Worm (Caenorhabditis elegans) whole organism, L4 larva: Measurements from ENCODE around the gene Y5F2A.4.

Experiments
- F10B5.3 ChIP-seq: sonication (generic microtip); optimal IDR thresholded peaks from 2 replicates; lab custom pipeline; 2016; ENCODE audit warnings: mild to moderate bottlenecking, missing genetic modification characterization, missing compliant biosample characterization
- F44E2.7 ChIP-seq: fragments of 200-800 bp; sonication (Bioruptor generic); IDR thresholded peaks from 2 replicates; pipeline ENCODE4 v2.1.2; 2022; ENCODE audit warnings: missing genetic modification characterization, missing compliant biosample characterization
- F49E8.2 ChIP-seq: sonication (generic microtip); optimal IDR thresholded peaks from 2 replicates; lab custom pipeline; 2016; ENCODE audit warnings: missing compliant biosample characterization, mild to moderate bottlenecking, missing genetic modification characterization, borderline replicate concordance
- R02D3.7 ChIP-seq: fragments of 150-350 bp; sonication (generic microtip); optimal IDR thresholded peaks from 3 replicates; lab custom pipeline; 2014; ENCODE audit warnings: missing biosample characterization, missing genetic modification characterization
- T20F7.1 ChIP-seq: fragments of 200-800 bp; sonication (Bioruptor generic); optimal IDR thresholded peaks from 2 replicates; lab custom pipeline; 2018; ENCODE audit warnings: mild to moderate bottlenecking, missing genetic modification characterization, missing compliant biosample characterization
- T26A8.4 ChIP-seq: fragments of 200-800 bp; sonication (Bioruptor generic); IDR thresholded peaks from 2 replicates; pipeline ENCODE4 v1.3.6; 2022; ENCODE audit warnings: missing genetic modification characterization, missing compliant biosample characterization
- ZK337.2 ChIP-seq: fragments of 200-800 bp; sonication (Bioruptor generic); IDR thresholded peaks from 2 replicates; pipeline ENCODE4 v1.3.6; 2022; ENCODE audit warnings: missing genetic modification reagents, missing genetic modification characterization, missing compliant biosample characterization
- aha-1 ChIP-seq: fragments of 150-350 bp; peaks from one replicate; lab custom pipeline; 2014; ENCODE audit warnings: missing biosample characterization, missing genetic modification characterization
- arid-1 ChIP-seq: fragments of 200-800 bp; sonication (Bioruptor generic); conservative IDR thresholded peaks from 2 replicates; pipeline ENCODE4 v1.3.6; 2022; ENCODE audit warnings: missing genetic modification reagents, missing genetic modification characterization, missing compliant biosample characterization
- ceh-28 ChIP-seq: fragments of 150-350 bp; optimal IDR thresholded peaks from 2 replicates; lab custom pipeline; 2014; ENCODE audit warnings: missing biosample characterization, missing genetic modification reagents, missing genetic modification characterization
- ces-1 ChIP-seq: fragments of 150-350 bp; sonication (generic microtip); optimal IDR thresholded peaks from 4 replicates; lab custom pipeline; 2014; ENCODE audit warnings: missing biosample characterization, missing genetic modification reagents, missing genetic modification characterization
- cey-2 ChIP-seq: sonication (generic microtip); optimal IDR thresholded peaks from 3 replicates; lab custom pipeline; 2017; ENCODE audit warnings: missing genetic modification characterization, mild to moderate bottlenecking, missing compliant biosample characterization, antibody characterized with exemption, borderline replicate concordance; ENCODE audit not compliant: insufficient read depth
- daf-16 ChIP-seq, 3 experiments: sonication (generic microtip); optimal IDR thresholded peaks; 2 replicates each; lab custom pipeline; 2016 to 2017; ENCODE audit warnings: missing genetic modification characterization in 3 of 3, missing genetic modification reagents in 3 of 3, mild to moderate bottlenecking in 2 of 3, missing compliant biosample characterization in 2 of 3, missing biosample characterization in 1 of 3, moderate library complexity in 1 of 3
- daf-19 ChIP-seq: fragments of 200-800 bp; sonication (Bioruptor generic); conservative IDR thresholded peaks from 2 replicates; pipeline ENCODE4 v1.3.6; 2022; ENCODE audit warnings: missing genetic modification characterization, missing compliant biosample characterization
- dmd-9 ChIP-seq: fragments of 200-800 bp; sonication (Bioruptor generic); IDR thresholded peaks from 2 replicates; pipeline ENCODE4 v1.3.6; 2022; ENCODE audit warnings: missing genetic modification reagents, missing genetic modification characterization, missing compliant biosample characterization
- duxl-1 ChIP-seq: sonication (generic microtip); optimal IDR thresholded peaks from 2 replicates; lab custom pipeline; 2016; ENCODE audit warnings: mild to moderate bottlenecking, missing genetic modification characterization, moderate library complexity, missing compliant biosample characterization; ENCODE audit not compliant: poor library complexity
- dve-1 ChIP-seq: sonication (generic microtip); optimal IDR thresholded peaks from 2 replicates; lab custom pipeline; 2017; ENCODE audit warnings: antibody characterized with exemption, mild to moderate bottlenecking, missing genetic modification characterization, missing compliant biosample characterization; ENCODE audit not compliant: insufficient read depth
- egl-43 ChIP-seq: fragments of 200-800 bp; sonication (Bioruptor generic); IDR thresholded peaks from 2 replicates; pipeline ENCODE4 v1.3.6; 2022; ENCODE audit warnings: missing genetic modification reagents, missing genetic modification characterization, missing compliant biosample characterization
- gei-8 ChIP-seq: fragments of 200-800 bp; sonication (Bioruptor generic); optimal IDR thresholded peaks from 2 replicates; lab custom pipeline; 2018; ENCODE audit warnings: mild to moderate bottlenecking, missing genetic modification characterization, missing compliant biosample characterization
- lin-13 ChIP-seq: fragments of 150-350 bp; optimal IDR thresholded peaks from 2 replicates; lab custom pipeline; 2014; ENCODE audit warnings: missing biosample characterization, missing genetic modification reagents, missing genetic modification characterization
- lin-15B ChIP-seq: fragments of 150-350 bp; sonication (generic microtip); optimal IDR thresholded peaks from 3 replicates; lab custom pipeline; 2014; ENCODE audit warnings: missing biosample characterization, missing genetic modification characterization
- lin-29 ChIP-seq: fragments of 200-800 bp; sonication (Bioruptor generic); IDR thresholded peaks from 2 replicates; pipeline ENCODE4 v1.3.6; 2022; ENCODE audit warnings: missing genetic modification reagents, missing genetic modification characterization, missing compliant biosample characterization
- lin-39 ChIP-seq: fragments of 150-350 bp; optimal IDR thresholded peaks from 2 replicates; lab custom pipeline; 2014; ENCODE audit warnings: missing biosample characterization, missing genetic modification reagents, missing genetic modification characterization
- lir-3 ChIP-seq: sonication (generic microtip); optimal IDR thresholded peaks from 2 replicates; lab custom pipeline; 2016; ENCODE audit warnings: mild to moderate bottlenecking, missing genetic modification characterization, missing compliant biosample characterization
- lsy-2 ChIP-seq, 2 experiments: fragments of 150-350 bp in 1 of 2; sonication (generic microtip) in 1 of 2; optimal IDR thresholded peaks; 2 replicates each; lab custom pipeline; 2014 to 2017; ENCODE audit warnings: missing biosample characterization in 2 of 2, missing genetic modification characterization in 2 of 2
- madf-5 ChIP-seq, 2 experiments: fragments of 200-800 bp; sonication (Bioruptor generic); IDR thresholded peaks; 2 replicates each; pipeline ENCODE4 v1.3.6; 2022; ENCODE audit warnings: missing compliant biosample characterization in 2 of 2, missing genetic modification characterization in 2 of 2
- mdl-1 ChIP-seq, 2 experiments: fragments of 150-350 bp in 1 of 2; sonication (generic microtip) in 1 of 2; optimal IDR thresholded peaks; 2 replicates each; lab custom pipeline; 2014 to 2017; ENCODE audit warnings: missing biosample characterization in 2 of 2, missing genetic modification characterization in 2 of 2
- mdt-29 ChIP-seq: fragments of 200-800 bp; sonication (Bioruptor generic); IDR thresholded peaks from 2 replicates; pipeline ENCODE4 v1.3.6; 2022; ENCODE audit warnings: missing genetic modification reagents, missing genetic modification characterization, missing compliant biosample characterization
- mep-1 ChIP-seq: fragments of 150-350 bp; sonication (generic microtip); optimal IDR thresholded peaks from 3 replicates; lab custom pipeline; 2014; ENCODE audit warnings: missing biosample characterization, missing genetic modification characterization
- mxl-3 ChIP-seq: fragments of 200-800 bp; sonication (Bioruptor generic); optimal IDR thresholded peaks from 2 replicates; lab custom pipeline; 2018; ENCODE audit warnings: mild to moderate bottlenecking, missing genetic modification characterization, missing compliant biosample characterization
- nhr-11 ChIP-seq: fragments of 150-350 bp; optimal IDR thresholded peaks from 2 replicates; lab custom pipeline; 2014; ENCODE audit warnings: missing biosample characterization, missing genetic modification characterization
- nhr-6 ChIP-seq: fragments of 150-350 bp; optimal IDR thresholded peaks from 2 replicates; lab custom pipeline; 2014; ENCODE audit warnings: missing biosample characterization, missing genetic modification characterization
- nhr-76 ChIP-seq: fragments of 150-350 bp; optimal IDR thresholded peaks from 2 replicates; lab custom pipeline; 2014; ENCODE audit warnings: missing biosample characterization, missing genetic modification characterization
- pha-4 ChIP-seq, 2 experiments: fragments of 150-350 bp in 1 of 2; fragments of 200-800 bp in 1 of 2; sonication (Bioruptor generic) in 1 of 2; IDR thresholded peaks in 1 of 2; optimal IDR thresholded peaks in 1 of 2; 2 replicates each; pipeline versions ENCODE4 v1.3.6 to Lab custom; 2014 to 2022; ENCODE audit warnings: missing genetic modification characterization in 2 of 2, missing genetic modification reagents in 2 of 2, missing biosample characterization in 1 of 2, missing compliant biosample characterization in 1 of 2
- php-3 ChIP-seq: fragments of 200-800 bp; sonication (Bioruptor generic); IDR thresholded peaks from 2 replicates; pipeline ENCODE4 v1.3.6; 2022; ENCODE audit warnings: missing genetic modification reagents, missing genetic modification characterization, missing compliant biosample characterization
- rbr-2 ChIP-seq: sonication (generic microtip); optimal IDR thresholded peaks from 2 replicates; lab custom pipeline; 2016; ENCODE audit warnings: missing genotype, missing genetic modification characterization, missing compliant biosample characterization
- sdz-12 ChIP-seq: fragments of 200-800 bp; sonication (Bioruptor generic); optimal IDR thresholded peaks from 2 replicates; lab custom pipeline; 2018; ENCODE audit warnings: mild to moderate bottlenecking, missing genetic modification characterization, missing compliant biosample characterization
- snpc-4 ChIP-seq: fragments of 150-350 bp; optimal IDR thresholded peaks from 2 replicates; lab custom pipeline; 2014; ENCODE audit warnings: missing biosample characterization, missing genetic modification characterization
- spr-1 ChIP-seq: sonication (generic microtip); optimal IDR thresholded peaks from 2 replicates; lab custom pipeline; 2016; ENCODE audit warnings: mild to moderate bottlenecking, missing genetic modification characterization, missing compliant biosample characterization
- tag-97 ChIP-seq: fragments of 200-800 bp; sonication (Bioruptor generic); IDR thresholded peaks from 2 replicates; pipeline ENCODE4 v1.3.6; 2022; ENCODE audit warnings: missing genetic modification characterization, missing compliant biosample characterization
- unc-130 ChIP-seq: sonication (generic microtip); optimal IDR thresholded peaks from 2 replicates; lab custom pipeline; 2016; ENCODE audit warnings: missing genetic modification reagents, missing genetic modification characterization, missing compliant biosample characterization
- unc-39 ChIP-seq: sonication (generic microtip); optimal IDR thresholded peaks from 2 replicates; lab custom pipeline; 2017; ENCODE audit warnings: missing biosample characterization, missing genetic modification characterization
- unc-62 ChIP-seq, 3 experiments: fragments of 150-350 bp in 1 of 3; sonication (generic microtip); optimal IDR thresholded peaks in 2 of 3; peaks in 1 of 3; 1 replicate in 1 of 3; 2 replicates in 2 of 3; lab custom pipeline; 2014 to 2017; ENCODE audit warnings: missing biosample characterization in 3 of 3, missing genetic modification characterization in 3 of 3, missing genetic modification reagents in 3 of 3, missing genotype in 1 of 3
- zip-2 ChIP-seq: fragments of 150-350 bp; optimal IDR thresholded peaks from 2 replicates; lab custom pipeline; 2014; ENCODE audit warnings: missing biosample characterization, missing genetic modification characterization
- ztf-7 ChIP-seq: fragments of 150-350 bp; optimal IDR thresholded peaks from 2 replicates; lab custom pipeline; 2014; ENCODE audit warnings: missing biosample characterization, missing genetic modification characterization

Y5F2A.4 gene

DNA sequence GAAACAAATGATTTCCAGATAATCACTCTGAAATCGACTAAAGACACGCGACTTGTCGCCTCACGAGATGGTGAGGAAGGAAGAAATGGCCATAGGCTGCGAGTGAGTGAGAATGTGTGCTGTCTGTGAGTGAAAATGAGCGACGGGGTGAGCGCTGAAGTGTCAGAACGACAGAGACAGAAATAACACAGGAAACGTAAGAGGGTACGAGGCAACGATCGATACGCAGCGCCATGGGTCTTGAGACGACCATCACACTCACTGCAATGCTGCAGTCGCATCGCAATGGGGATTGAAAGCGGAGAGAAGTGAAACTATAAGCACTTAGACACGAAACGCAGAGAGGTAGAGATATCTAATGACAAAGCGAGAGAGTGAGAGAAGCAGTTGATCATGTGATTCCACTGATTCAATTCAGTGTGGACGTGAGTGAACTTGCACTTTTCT is 4.4 kb upstream of the Y5F2A.4 start (continued):
- TF ChIP-seq lin-13 (GFP tag; lab: Kevin White, UChicago) (peak; percentile 72), lin-29 (GFP tag; lab: Robert Waterston, UW) (0 out of 2 replicates have a peak, but pooled peaks have one; percentile 59), sdz-12 (peak; percentile 67), lin-39 (tag; lab: Kevin White, UChicago) (no peak), lsy-2 (tag; optimal IDR thresholded peaks at IDR 0.05; lab: Kevin White, UChicago) (peak; percentile 86 to 93), ces-1 (GFP tag; lab: Kevin White, UChicago) (peak; percentile 81), T20F7.1 (GFP tag; lab: Kevin White, UChicago) (peak; percentile 81), F44E2.7 (GFP tag; lab: Robert Waterston, UW) (0 out of 2 replicates have a peak, but pooled peaks have one; percentile 10), F10B5.3 (tag; lab: Kevin White, UChicago) (no peak), dve-1 (tag; lab: Kevin White, UChicago) (peak; percentile 92), T26A8.4 (peak; percentile 89), lin-15B (tag; lab: Kevin White, UChicago) (no peak), cey-2 (tag; lab: Kevin White, UChicago) (no peak), ztf-7 (tag; lab: Kevin White, UChicago) (peak; percentile 82), unc-130 (GFP tag; lab: Kevin White, UChicago) (peak; percentile 28), R02D3.7 (tag; lab: Kevin White, UChicago) (no peak), tag-97 (GFP tag; lab: Robert Waterston, UW) (no peak), madf-5 (GFP tag; IDR thresholded peaks at IDR 0.05; lab: Robert Waterston, UW) (no peak), duxl-1 (peak; percentile 69), snpc-4 (no peak), ceh-28 (tag; lab: Kevin White, UChicago) (peak; percentile 90), nhr-76 (tag; lab: Kevin White, UChicago) (no peak), dmd-9 (GFP tag; lab: Robert Waterston, UW) (no peak), spr-1 (tag; lab: Kevin White, UChicago) (peak; percentile 92)

DNA sequence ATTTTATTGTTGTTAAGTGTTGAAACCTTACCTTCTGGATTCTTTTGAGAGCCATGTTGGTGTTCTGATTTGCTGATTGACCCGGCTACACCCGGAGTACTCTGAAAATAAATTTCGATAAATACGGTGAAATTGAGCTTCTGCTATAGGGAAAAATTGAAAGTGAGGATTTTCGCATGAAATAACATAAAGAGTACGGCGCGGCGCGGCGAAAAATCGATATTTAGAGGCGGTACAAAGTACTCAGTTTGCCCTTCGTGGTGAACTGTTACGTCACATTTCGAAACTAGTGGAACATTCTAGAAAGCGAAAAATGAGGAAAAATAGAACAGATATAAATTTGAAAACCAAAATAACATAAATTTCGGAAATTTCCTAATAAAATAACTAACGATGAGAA is 3.8 kb upstream of the Y5F2A.4 start, which contains the start of gene let-70:
Gene let-70 (minus strand): TSS at position 101 of the 400 bp plus-strand sequence.
- 0 out of 2 replicates have a peak, but pooled peaks have one; percentile 5 for TF ChIP-seq mdt-29 (GFP tag; lab: Robert Waterston, UW)
- TF ChIP-seq php-3, result no peak
- TF ChIP-seq arid-1 (GFP tag; lab: Robert Waterston, UW), result 0 out of 2 replicates have a peak, but pooled peaks have one; percentile 20
- TF ChIP-seq F10B5.3 (tag; lab: Kevin White, UChicago), result no peak
- TF ChIP-seq nhr-11 (tag; lab: Kevin White, UChicago), result no peak
- peak; percentile 18 for TF ChIP-seq ceh-28 (tag; lab: Kevin White, UChicago)
- 0 out of 2 replicates have a peak, but pooled peaks have one; percentile 30 for TF ChIP-seq egl-43 (GFP tag; lab: Robert Waterston, UW)
- no peak for TF ChIP-seq nhr-6 (tag; lab: Kevin White, UChicago)
- TF ChIP-seq pha-4 (GFP tag; IDR thresholded peaks at IDR 0.05; lab: Robert Waterston, UW), result 0 out of 2 replicates have a peak, but pooled peaks have one; percentile 2
- TF ChIP-seq pha-4 (tag; optimal IDR thresholded peaks at IDR 0.05; lab: Kevin White, UChicago), result no peak
- peak; percentile 10 for TF ChIP-seq zip-2 (tag; lab: Kevin White, UChicago)
- peak; percentile 90 for TF ChIP-seq aha-1 (tag; lab: Kevin White, UChicago)

DNA sequence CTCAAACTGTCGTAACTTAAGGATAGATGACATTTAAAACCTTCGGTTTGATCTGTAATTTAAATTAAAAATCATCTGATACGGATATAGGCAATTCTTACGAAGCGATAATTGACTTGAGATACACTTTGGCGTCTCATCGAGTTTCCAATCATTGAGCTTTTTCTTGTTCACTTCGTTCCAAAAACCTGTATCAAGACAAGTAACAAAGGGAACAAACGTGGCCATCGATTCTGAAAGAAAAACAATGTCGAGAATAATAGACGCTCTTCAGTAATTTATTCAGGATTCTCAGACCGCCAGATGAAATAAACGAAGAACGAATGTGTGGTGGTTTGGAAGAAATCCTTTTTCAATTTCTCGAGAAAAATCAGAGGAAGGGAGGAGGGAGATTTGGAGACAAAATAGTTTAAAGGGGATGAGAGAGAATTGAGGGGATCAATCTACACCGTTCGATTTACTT is 2.5 kb upstream of the Y5F2A.4 start, which contains the start of gene atg-7:
Gene atg-7 (minus strand): TSS at position 233 of the 463 bp plus-strand sequence.
- TF ChIP-seq R02D3.7 (tag; lab: Kevin White, UChicago), result no peak
- peak in 1 of 2 experiments; percentile 5 for TF ChIP-seq mdl-1 (tag; optimal IDR thresholded peaks at IDR 0.05; lab: Kevin White, UChicago)
- no peak for TF ChIP-seq snpc-4
- TF ChIP-seq daf-16 (GFP tag; optimal IDR thresholded peaks at IDR 0.05; lab: Kevin White, UChicago), result no peak
- peak; percentile 51 for TF ChIP-seq daf-16 (tag; optimal IDR thresholded peaks at IDR 0.05; lab: Kevin White, UChicago)
- TF ChIP-seq mxl-3 (GFP tag; lab: Kevin White, UChicago), result no peak
- TF ChIP-seq F49E8.2 (tag; lab: Kevin White, UChicago), result no peak
- no peak for TF ChIP-seq lir-3
- no peak for TF ChIP-seq mep-1
- TF ChIP-seq daf-19 (GFP tag; lab: Robert Waterston, UW), result no peak
- peak in 1 of 2 experiments; percentile 77 for TF ChIP-seq unc-62 (GFP tag; optimal IDR thresholded peaks at IDR 0.05 in 1 of 2; lab: Kevin White, UChicago)
- no peak for TF ChIP-seq unc-62 (tag; optimal IDR thresholded peaks at IDR 0.05; lab: Kevin White, UChicago)
- no peak for TF ChIP-seq rbr-2 (tag; lab: Kevin White, UChicago)
- no peak for TF ChIP-seq lin-13 (GFP tag; lab: Kevin White, UChicago)
- TF ChIP-seq gei-8 (GFP tag; lab: Kevin White, UChicago), result peak; percentile 25
- TF ChIP-seq T26A8.4, result peak; percentile 71
- TF ChIP-seq ZK337.2, result no peak
- TF ChIP-seq unc-39, result no peak
